Fruit fly (Drosophila melanogaster): ENCODE measurements around the gene sv.

- TF ChIP-seq psq (optimal IDR thresholded peaks at IDR 0.05) (no peak), EcR (GFP tag; optimal IDR thresholded peaks at IDR 0.05) (no peak), usp (GFP tag; optimal IDR thresholded peaks at IDR 0.05) (no peak), Dll (optimal IDR thresholded peaks at IDR 0.05) (no peak), CG8478 (optimal IDR thresholded peaks at IDR 0.05) (no peak), pan (optimal IDR thresholded peaks at IDR 0.05) (no peak)
These were observed 28.1 kb upstream of the sv start, which contains the start of gene apolpp for dm6 chr4:1060373-1061094.

Measured in whole organism.